Fruit fly (Drosophila melanogaster) whole organism, embryonic: ENCODE results near the gene Srp19.

Experiments used
- B-H2 ChIP-seq: fragments of 200-800 bp; sonication (Bioruptor generic); optimal IDR thresholded peaks from 2 replicates; lab custom pipeline; 2018; ENCODE audit warnings: missing biosample characterization, mild to moderate bottlenecking, missing genetic modification characterization
- BEAF-32 ChIP-seq: fragments of 200-800 bp; sonication (Bioruptor generic); optimal IDR thresholded peaks from 3 replicates; lab custom pipeline; 2017; ENCODE audit warnings: missing biosample characterization, missing genetic modification characterization, mild to moderate bottlenecking, moderate library complexity, missing genetic modification reagents
- BtbVII ChIP-seq: fragments of 200-800 bp; sonication (Bioruptor generic); optimal IDR thresholded peaks from 3 replicates; lab custom pipeline; 2017; ENCODE audit warnings: missing biosample characterization, mild to moderate bottlenecking, missing genetic modification characterization
- CG10209 ChIP-seq: fragments of 200-800 bp; sonication (Bioruptor generic); optimal IDR thresholded peaks from 3 replicates; lab custom pipeline; 2017; ENCODE audit warnings: missing biosample characterization, mild to moderate bottlenecking, missing genetic modification characterization, missing genetic modification reagents
- CG11456 ChIP-seq: fragments of 200-800 bp; sonication (Bioruptor generic); IDR thresholded peaks from 3 replicates; pipeline ENCODE4 v1.3.6; 2022; ENCODE audit warnings: missing biosample characterization, missing genetic modification characterization
- CG12391 ChIP-seq: fragments of 200-800 bp; sonication (Bioruptor generic); optimal IDR thresholded peaks from 3 replicates; lab custom pipeline; 2018; ENCODE audit warnings: missing biosample characterization, mild to moderate bottlenecking, missing genetic modification characterization, moderate library complexity
- CG12659 ChIP-seq: fragments of 200-800 bp; sonication (Bioruptor generic); optimal IDR thresholded peaks from 3 replicates; lab custom pipeline; 2017; ENCODE audit warnings: mild to moderate bottlenecking, missing biosample characterization, missing genetic modification reagents, missing genetic modification characterization
- CG13287 ChIP-seq: fragments of 200-800 bp; sonication (Bioruptor generic); IDR thresholded peaks from 2 replicates; pipeline ENCODE4 v1.3.6; 2022; ENCODE audit warnings: missing biosample characterization, missing genetic modification characterization; ENCODE audit not compliant: partially characterized antibody
- CG14014 ChIP-seq: fragments of 200-800 bp; sonication (Bioruptor generic); IDR thresholded peaks from 2 replicates; pipeline ENCODE4 v1.3.6; 2022; ENCODE audit warnings: missing biosample characterization, missing genetic modification characterization
- CG15269 ChIP-seq: fragments of 200-800 bp; sonication (Bioruptor generic); optimal IDR thresholded peaks from 2 replicates; lab custom pipeline; 2018; ENCODE audit warnings: missing biosample characterization, mild to moderate bottlenecking, missing genetic modification characterization, moderate library complexity
- CG18619 ChIP-seq: fragments of 200-800 bp; sonication (Bioruptor generic); optimal IDR thresholded peaks from 3 replicates; lab custom pipeline; 2017; ENCODE audit warnings: missing biosample characterization, mild to moderate bottlenecking, missing genetic modification characterization
- CG2712 ChIP-seq: fragments of 200-800 bp; optimal IDR thresholded peaks from 3 replicates; lab custom pipeline; 2019; ENCODE audit warnings: missing biosample characterization, mild to moderate bottlenecking, missing genetic modification characterization, moderate library complexity
- CG4820 ChIP-seq: fragments of 200-800 bp; sonication (Bioruptor generic); optimal IDR thresholded peaks from 3 replicates; lab custom pipeline; 2016; ENCODE audit warnings: missing biosample characterization, missing genetic modification characterization
- CG7928 ChIP-seq: fragments of 200-800 bp; sonication (Bioruptor generic); optimal IDR thresholded peaks from 2 replicates; lab custom pipeline; 2017; ENCODE audit warnings: missing biosample characterization, mild to moderate bottlenecking, missing genetic modification characterization
- CG8290 ChIP-seq, 3 experiments: fragments of 200-800 bp; sonication (Bioruptor generic); optimal IDR thresholded peaks; 2 replicates each; lab custom pipeline; 2016 to 2019; ENCODE audit warnings: missing biosample characterization in 3 of 3, missing genetic modification characterization in 3 of 3, mild to moderate bottlenecking in 2 of 3, moderate library complexity in 1 of 3
- CG8944 ChIP-seq: fragments of 200-800 bp; sonication (Bioruptor generic); optimal IDR thresholded peaks from 3 replicates; lab custom pipeline; 2016; ENCODE audit warnings: missing biosample characterization, missing genetic modification characterization
- CG9727 ChIP-seq: fragments of 200-800 bp; sonication (Bioruptor generic); optimal IDR thresholded peaks from 3 replicates; lab custom pipeline; 2017; ENCODE audit warnings: missing biosample characterization, mild to moderate bottlenecking, missing genetic modification characterization
- CoRest ChIP-seq: fragments of 200-800 bp; sonication (Bioruptor generic); optimal IDR thresholded peaks from 3 replicates; lab custom pipeline; 2018; ENCODE audit warnings: missing biosample characterization, mild to moderate bottlenecking, missing genetic modification characterization, moderate library complexity
- HmgD ChIP-seq: fragments of 200-800 bp; sonication (Bioruptor generic); optimal IDR thresholded peaks from 3 replicates; lab custom pipeline; 2016; ENCODE audit warnings: missing biosample characterization, missing genetic modification characterization
- Hmr ChIP-seq: fragments of 200-800 bp; sonication (Bioruptor generic); optimal IDR thresholded peaks from 3 replicates; lab custom pipeline; 2017; ENCODE audit warnings: mild to moderate bottlenecking, missing biosample characterization, missing genetic modification reagents, missing genetic modification characterization
- Hr3 ChIP-seq: fragments of 200-800 bp; sonication (Bioruptor generic); optimal IDR thresholded peaks from 3 replicates; lab custom pipeline; 2016; ENCODE audit warnings: missing biosample characterization, missing genetic modification characterization
- Hr39 ChIP-seq: fragments of >200 bp; optimal IDR thresholded peaks from 2 replicates; lab custom pipeline; 2017
- MESR4 ChIP-seq: fragments of 200-800 bp; sonication (Bioruptor generic); optimal IDR thresholded peaks from 2 replicates; lab custom pipeline; 2018; ENCODE audit warnings: missing biosample characterization, mild to moderate bottlenecking, missing genetic modification characterization, moderate library complexity
- MTF-1 ChIP-seq: fragments of 200-800 bp; sonication (Bioruptor generic); optimal IDR thresholded peaks from 2 replicates; lab custom pipeline; 2018; ENCODE audit warnings: missing biosample characterization, mild to moderate bottlenecking, missing genetic modification characterization, borderline replicate concordance
- Mrtf ChIP-seq: fragments of 200-800 bp; sonication (Bioruptor generic); IDR thresholded peaks from 3 replicates; pipeline ENCODE4 v1.3.6; 2022; ENCODE audit warnings: missing biosample characterization, missing genetic modification characterization
- Myb ChIP-seq: fragments of 200-800 bp; sonication (Bioruptor generic); optimal IDR thresholded peaks from 2 replicates; lab custom pipeline; 2016; ENCODE audit warnings: missing biosample characterization, missing genetic modification characterization
- Nf-YC ChIP-seq: fragments of 200-800 bp; optimal IDR thresholded peaks from 3 replicates; lab custom pipeline; 2019; ENCODE audit warnings: missing biosample characterization, mild to moderate bottlenecking, missing genetic modification characterization, moderate library complexity
- Six4 ChIP-seq: fragments of 200-800 bp; sonication (Bioruptor generic); optimal IDR thresholded peaks from 2 replicates; lab custom pipeline; 2016; ENCODE audit warnings: missing biosample characterization, missing genetic modification characterization
- Trl ChIP-seq, 3 experiments: fragments of >200 bp in 2 of 3; fragments of 200-800 bp in 1 of 3; sonication (Bioruptor generic) in 1 of 3; optimal IDR thresholded peaks; 2 replicates in 1 of 3; 3 replicates in 2 of 3; lab custom pipeline; 2016 to 2017; ENCODE audit warnings: missing biosample characterization in 1 of 3, missing genetic modification characterization in 1 of 3
- Xrp1 ChIP-seq: fragments of 200-800 bp; sonication (Bioruptor generic); IDR thresholded peaks from 2 replicates; pipeline ENCODE4 v1.3.6; 2022; ENCODE audit warnings: missing biosample characterization, missing genetic modification characterization
- bab2 ChIP-seq: fragments of 200-800 bp; sonication (Bioruptor generic); optimal IDR thresholded peaks from 2 replicates; lab custom pipeline; 2016; ENCODE audit warnings: missing biosample characterization, missing genetic modification characterization
- bsh ChIP-seq, 2 experiments: fragments of 200-800 bp; sonication (Bioruptor generic); optimal IDR thresholded peaks; 2 replicates each; lab custom pipeline; 2017 to 2018; ENCODE audit warnings: mild to moderate bottlenecking in 2 of 2, missing biosample characterization in 2 of 2, missing genetic modification characterization in 2 of 2, moderate library complexity in 1 of 2
- dimm ChIP-seq: fragments of 200-800 bp; sonication (Bioruptor generic); IDR thresholded peaks from 2 replicates; pipeline ENCODE4 v1.3.6; 2022; ENCODE audit warnings: missing biosample characterization, missing genetic modification characterization
- ftz-f1 ChIP-seq: fragments of 200-800 bp; sonication (Bioruptor generic); optimal IDR thresholded peaks from 2 replicates; lab custom pipeline; 2016; ENCODE audit warnings: missing biosample characterization, missing genetic modification characterization
- fu2 ChIP-seq: fragments of 200-800 bp; sonication (Bioruptor generic); optimal IDR thresholded peaks from 2 replicates; lab custom pipeline; 2016; ENCODE audit warnings: missing biosample characterization, missing genetic modification characterization
- hth ChIP-seq: fragments of >200 bp; optimal IDR thresholded peaks from 2 replicates; lab custom pipeline; 2017; ENCODE audit warnings: inconsistent platforms
- jumu ChIP-seq: fragments of 200-800 bp; sonication (Bioruptor generic); optimal IDR thresholded peaks from 3 replicates; lab custom pipeline; 2016; ENCODE audit warnings: missing biosample characterization, missing genetic modification characterization
- kay ChIP-seq: fragments of 200-800 bp; sonication (Bioruptor generic); optimal IDR thresholded peaks from 2 replicates; lab custom pipeline; 2016; ENCODE audit warnings: missing biosample characterization, missing genetic modification characterization
- lilli ChIP-seq: fragments of 200-800 bp; sonication (Bioruptor generic); optimal IDR thresholded peaks from 3 replicates; lab custom pipeline; 2016; ENCODE audit warnings: missing biosample characterization, missing genetic modification characterization
- nmo ChIP-seq: fragments of 200-800 bp; sonication (Bioruptor generic); optimal IDR thresholded peaks from 2 replicates; lab custom pipeline; 2018; ENCODE audit warnings: missing biosample characterization, mild to moderate bottlenecking, missing genetic modification characterization, moderate library complexity
- phol ChIP-seq: fragments of 200-800 bp; sonication (Bioruptor generic); optimal IDR thresholded peaks from 3 replicates; lab custom pipeline; 2018; ENCODE audit warnings: missing biosample characterization, mild to moderate bottlenecking, missing genetic modification characterization, moderate library complexity
- pros ChIP-seq: fragments of 200-800 bp; sonication (Bioruptor generic); optimal IDR thresholded peaks from 3 replicates; lab custom pipeline; 2019; ENCODE audit warnings: missing biosample characterization, mild to moderate bottlenecking, missing genetic modification characterization, moderate library complexity
- sisA ChIP-seq: fragments of 200-800 bp; sonication (Bioruptor generic); IDR thresholded peaks from 2 replicates; pipeline ENCODE4 v1.3.6; 2022; ENCODE audit warnings: missing biosample characterization, missing genetic modification characterization
- stc ChIP-seq: fragments of 200-800 bp; sonication (Bioruptor generic); IDR thresholded peaks from 2 replicates; pipeline ENCODE4 v1.3.6; 2022; ENCODE audit warnings: missing biosample characterization, missing genetic modification characterization
- tll ChIP-seq, 2 experiments: fragments of 200-800 bp in 1 of 2; fragments of >200 bp in 1 of 2; sonication (Bioruptor generic) in 1 of 2; optimal IDR thresholded peaks; 2 replicates each; lab custom pipeline; 2017 to 2019; ENCODE audit warnings: missing biosample characterization in 2 of 2, missing genetic modification characterization in 2 of 2, mild to moderate bottlenecking in 1 of 2, moderate library complexity in 1 of 2
- wor ChIP-seq: fragments of 200-800 bp; sonication (Bioruptor generic); IDR thresholded peaks from 2 replicates; pipeline ENCODE4 v1.3.6; 2022; ENCODE audit warnings: missing biosample characterization, missing genetic modification characterization
- zfh1 ChIP-seq: fragments of 200-800 bp; sonication (Bioruptor generic); IDR thresholded peaks from 3 replicates; pipeline ENCODE4 v1.3.6; 2022; ENCODE audit warnings: missing biosample characterization, missing genetic modification characterization

The Srp19 gene

DNA sequence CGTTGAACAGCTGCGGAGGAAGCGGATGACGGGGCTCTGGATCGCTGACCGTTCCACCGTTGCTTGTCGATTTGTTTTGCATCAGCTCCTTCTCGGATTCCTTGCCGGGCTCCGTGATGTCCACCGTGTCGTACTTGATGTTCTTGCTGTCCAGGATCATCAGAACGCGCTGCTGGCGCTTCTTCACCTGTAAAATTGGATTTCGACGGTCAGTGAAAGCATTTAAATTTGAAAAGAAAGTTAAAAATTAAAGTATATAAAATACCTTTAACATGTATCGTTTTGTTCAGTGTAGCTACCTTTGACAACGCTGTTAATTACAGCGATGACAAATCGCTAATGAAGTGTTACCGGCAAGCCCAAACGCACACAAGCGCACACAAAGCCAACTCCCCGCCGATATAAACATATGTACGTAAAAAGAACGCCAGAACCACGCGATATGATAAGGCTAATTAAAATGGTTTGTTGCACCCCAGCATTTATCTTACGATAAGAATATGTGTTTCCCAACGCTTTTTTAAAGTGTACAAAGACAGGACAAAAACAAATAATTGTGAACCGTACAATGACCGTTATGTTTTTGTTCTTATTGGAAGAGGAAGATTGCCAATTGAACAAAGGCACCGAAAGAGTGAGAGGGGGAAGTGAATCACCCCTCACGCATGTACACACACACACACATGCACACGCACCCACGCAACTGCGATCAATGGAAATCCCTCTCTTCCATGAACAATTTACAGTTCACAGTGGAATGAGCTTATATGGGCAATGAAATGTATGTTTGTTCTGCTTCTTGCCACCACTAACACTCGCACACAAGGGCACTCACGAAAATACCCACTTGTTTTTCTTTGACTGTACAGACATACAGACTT, 20.2 kb upstream of the Srp19 start (continued):
- TF ChIP-seq tll (GFP tag; optimal IDR thresholded peaks at IDR 0.05; lab: Kevin White, UChicago) (no peak), fu2 (GFP tag; lab: Kevin White, UChicago) (no peak), Hr39 (lab: Kevin White, UChicago) (no peak), CG15269 (tag; lab: Kevin White, UChicago) (peak; percentile 54), pros (GFP tag; lab: Kevin White, UChicago) (peak; percentile 70), CG18619 (GFP tag; lab: Kevin White, UChicago) (peak; percentile 16), CG12659 (GFP tag; lab: Kevin White, UChicago) (peak; percentile 2), nmo (GFP tag; lab: Kevin White, UChicago) (peak; percentile 24), bab2 (GFP tag; lab: Kevin White, UChicago) (peak; percentile 3), MESR4 (peak; percentile 1), HmgD (GFP tag; lab: Kevin White, UChicago) (peak; percentile 7), hth (lab: Kevin White, UChicago) (no peak), CG11456 (GFP tag; lab: Robert Waterston, UW) (no peak), CG7928 (GFP tag; lab: Kevin White, UChicago) (no peak), CG9727 (GFP tag; lab: Kevin White, UChicago) (peak; percentile 22), CG10209 (peak; percentile 35), CoRest (tag; lab: Kevin White, UChicago) (no peak), lilli (peak; percentile 35), wor (GFP tag; lab: Robert Waterston, UW) (no peak), sisA (no peak), dimm (GFP tag; lab: Robert Waterston, UW) (no peak), CG8944 (GFP tag; lab: Kevin White, UChicago) (peak; percentile 6), Hmr (GFP tag; lab: Kevin White, UChicago) (peak; percentile 31), CG13287 (GFP tag; lab: Robert Waterston, UW) (0 out of 2 replicates have a peak, but pooled peaks have one; percentile 17), kay (peak; percentile 89), Hr3 (GFP tag; lab: Kevin White, UChicago) (no peak), stc (GFP tag; lab: Robert Waterston, UW) (0 out of 2 replicates have a peak, but pooled peaks have one; percentile 38), ftz-f1 (GFP tag; lab: Kevin White, UChicago) (no peak), BtbVII (GFP tag; lab: Kevin White, UChicago) (no peak), phol (tag; lab: Kevin White, UChicago) (peak; percentile 40), MTF-1 (GFP tag; lab: Kevin White, UChicago) (no peak), Trl (optimal IDR thresholded peaks at IDR 0.05; lab: Kevin White, UChicago) (peak in 1 of 2 experiments; percentile 19), Trl (GFP tag; optimal IDR thresholded peaks at IDR 0.05; lab: Kevin White, UChicago) (no peak), CG12391 (tag; lab: Kevin White, UChicago) (peak; percentile 9), Mrtf (GFP tag; lab: Robert Waterston, UW) (no peak), jumu (GFP tag; lab: Kevin White, UChicago) (no peak), Nf-YC (tag; lab: Kevin White, UChicago) (peak; percentile 31), CG8290 (GFP tag; optimal IDR thresholded peaks at IDR 0.05; lab: Kevin White, UChicago) (no peak), CG8290 (tag; optimal IDR thresholded peaks at IDR 0.05; lab: Kevin White, UChicago) (peak in 1 of 2 experiments; percentile 41), Xrp1 (GFP tag; lab: Robert Waterston, UW) (peak; percentile 47; the same call in 1 of the 2 replicates), B-H2 (GFP tag; lab: Kevin White, UChicago) (no peak), zfh1 (GFP tag; lab: Robert Waterston, UW) (peak; percentile 47; the same call in 2 of the 3 replicates), CG14014 (GFP tag; lab: Robert Waterston, UW) (peak; percentile 24; the same call in 1 of the 2 replicates), BEAF-32 (GFP tag; lab: Kevin White, UChicago) (peak; percentile 0), Six4 (GFP tag; lab: Kevin White, UChicago) (peak; percentile 1), Myb (GFP tag; lab: Kevin White, UChicago) (no peak), CG2712 (peak; percentile 96), bsh (GFP tag; optimal IDR thresholded peaks at IDR 0.05; lab: Kevin White, UChicago) (peak in 1 of 2 experiments; percentile 37), CG4820 (no peak)
